Fruit fly (Drosophila melanogaster) whole organism, embryonic: ENCODE results near the gene pit.

Experiments used
- Asciz ChIP-seq: fragments of 200-800 bp; sonication (Bioruptor generic); optimal IDR thresholded peaks from 2 replicates; lab custom pipeline; 2017; ENCODE audit warnings: missing biosample characterization, mild to moderate bottlenecking, missing genetic modification characterization, missing genetic modification reagents
- CG10274 ChIP-seq: fragments of 200-800 bp; sonication (Bioruptor generic); optimal IDR thresholded peaks from 3 replicates; lab custom pipeline; 2017; ENCODE audit warnings: missing biosample characterization, mild to moderate bottlenecking, missing genetic modification characterization
- CG10321 ChIP-seq: fragments of 200-800 bp; sonication (Bioruptor generic); IDR thresholded peaks from 2 replicates; pipeline ENCODE4 v1.3.6; 2022; ENCODE audit warnings: missing biosample characterization, missing genetic modification characterization
- CG10654 ChIP-seq: fragments of 200-800 bp; sonication (Bioruptor generic); optimal IDR thresholded peaks from 2 replicates; lab custom pipeline; 2016; ENCODE audit warnings: missing biosample characterization, missing genetic modification characterization
- CG10979 ChIP-seq: fragments of 200-800 bp; sonication (Bioruptor generic); optimal IDR thresholded peaks from 2 replicates; lab custom pipeline; 2018; ENCODE audit warnings: missing biosample characterization, mild to moderate bottlenecking, missing genetic modification characterization, moderate library complexity
- CG11560 ChIP-seq: fragments of 200-800 bp; sonication (Bioruptor generic); IDR thresholded peaks from 3 replicates; pipeline ENCODE4 v1.3.6; 2022; ENCODE audit warnings: missing biosample characterization, missing genetic modification characterization
- CG11695 ChIP-seq: fragments of 200-800 bp; sonication (Bioruptor generic); IDR thresholded peaks from 3 replicates; pipeline ENCODE4 v1.3.6; 2022; ENCODE audit warnings: missing biosample characterization, missing genetic modification characterization
- CG15073 ChIP-seq: fragments of 200-800 bp; sonication (Bioruptor generic); optimal IDR thresholded peaks from 2 replicates; lab custom pipeline; 2016; ENCODE audit warnings: missing biosample characterization, missing genetic modification characterization
- CG1529 ChIP-seq: fragments of 200-800 bp; sonication (Bioruptor generic); optimal IDR thresholded peaks from 3 replicates; lab custom pipeline; 2018; ENCODE audit warnings: missing biosample characterization, missing genetic modification characterization
- CG1602 ChIP-seq: fragments of 200-800 bp; sonication (Bioruptor generic); optimal IDR thresholded peaks from 3 replicates; lab custom pipeline; 2016; ENCODE audit warnings: missing biosample characterization, missing genetic modification characterization
- CG1792 ChIP-seq: fragments of 200-800 bp; sonication (Bioruptor generic); optimal IDR thresholded peaks from 2 replicates; lab custom pipeline; 2016; ENCODE audit warnings: missing biosample characterization, missing genetic modification characterization
- CG2129 ChIP-seq: fragments of 200-800 bp; sonication (Bioruptor generic); IDR thresholded peaks from 2 replicates; pipeline ENCODE4 v1.3.6; 2022; ENCODE audit warnings: missing biosample characterization, missing genetic modification characterization; ENCODE audit not compliant: partially characterized antibody
- CG2712 ChIP-seq: fragments of 200-800 bp; optimal IDR thresholded peaks from 3 replicates; lab custom pipeline; 2019; ENCODE audit warnings: missing biosample characterization, mild to moderate bottlenecking, missing genetic modification characterization, moderate library complexity
- CG31224 ChIP-seq: fragments of 200-800 bp; sonication (Bioruptor generic); IDR thresholded peaks from 2 replicates; pipeline ENCODE4 v1.3.6; 2022; ENCODE audit warnings: missing biosample characterization, missing genetic modification characterization
- CG34422 ChIP-seq: fragments of 200-800 bp; sonication (Bioruptor generic); IDR thresholded peaks from 3 replicates; pipeline ENCODE4 v1.3.6; 2022; ENCODE audit warnings: missing biosample characterization, missing genetic modification characterization
- CG3995 ChIP-seq: fragments of 200-800 bp; sonication (Bioruptor generic); optimal IDR thresholded peaks from 3 replicates; lab custom pipeline; 2016; ENCODE audit warnings: missing biosample characterization, missing genetic modification characterization
- CG4820 ChIP-seq: fragments of 200-800 bp; sonication (Bioruptor generic); optimal IDR thresholded peaks from 3 replicates; lab custom pipeline; 2016; ENCODE audit warnings: missing biosample characterization, missing genetic modification characterization
- CG5953 ChIP-seq: fragments of 200-800 bp; sonication (Bioruptor generic); IDR thresholded peaks from 2 replicates; pipeline ENCODE4 v1.3.6; 2022; ENCODE audit warnings: missing biosample characterization, missing genetic modification characterization
- CG6254 ChIP-seq: fragments of 200-800 bp; sonication (Bioruptor generic); optimal IDR thresholded peaks from 3 replicates; lab custom pipeline; 2017; ENCODE audit warnings: mild to moderate bottlenecking, missing biosample characterization, missing genetic modification reagents, missing genetic modification characterization
- CG7372 ChIP-seq: fragments of 200-800 bp; sonication (Bioruptor generic); IDR thresholded peaks from 2 replicates; pipeline ENCODE4 v1.3.6; 2022; ENCODE audit warnings: missing biosample characterization, missing genetic modification characterization
- CG8281 ChIP-seq: fragments of 200-800 bp; sonication (Bioruptor generic); optimal IDR thresholded peaks from 2 replicates; lab custom pipeline; 2018; ENCODE audit warnings: missing biosample characterization, mild to moderate bottlenecking, missing genetic modification characterization, moderate library complexity
- CrebB ChIP-seq: fragments of 200-800 bp; sonication (Bioruptor generic); optimal IDR thresholded peaks from 3 replicates; lab custom pipeline; 2018; ENCODE audit warnings: missing biosample characterization, mild to moderate bottlenecking, missing genetic modification characterization
- D19B ChIP-seq: fragments of 200-800 bp; sonication (Bioruptor generic); optimal IDR thresholded peaks from 2 replicates; lab custom pipeline; 2017; ENCODE audit warnings: missing biosample characterization, mild to moderate bottlenecking, missing genetic modification characterization
- Gsc ChIP-seq: fragments of 200-800 bp; sonication (Bioruptor generic); IDR thresholded peaks from 2 replicates; pipeline ENCODE4 v1.3.6; 2022; ENCODE audit warnings: missing biosample characterization, missing genetic modification characterization
- H2.0 ChIP-seq: fragments of 200-800 bp; sonication (Bioruptor generic); IDR thresholded peaks from 2 replicates; pipeline ENCODE4 v1.3.6; 2022; ENCODE audit warnings: missing biosample characterization, missing genetic modification characterization
- Lpt ChIP-seq: fragments of >200 bp; optimal IDR thresholded peaks from 2 replicates; lab custom pipeline; 2018; ENCODE audit warnings: missing biosample characterization, missing genetic modification characterization
- Med ChIP-seq: fragments of 200-800 bp; sonication (Bioruptor generic); peaks from one replicate; lab custom pipeline; 2016; ENCODE audit warnings: missing biosample characterization, missing genetic modification characterization, mild to moderate bottlenecking, inconsistent platforms, moderate library complexity
- NK7.1 ChIP-seq: fragments of 200-800 bp; sonication (Bioruptor generic); optimal IDR thresholded peaks from 3 replicates; lab custom pipeline; 2016; ENCODE audit warnings: missing biosample characterization, missing genetic modification characterization
- Opbp ChIP-seq: fragments of 200-800 bp; sonication (Bioruptor generic); IDR thresholded peaks from 3 replicates; pipeline ENCODE4 v1.3.6; 2022; ENCODE audit warnings: missing biosample characterization, missing genetic modification characterization; ENCODE audit not compliant: partially characterized antibody
- Trl ChIP-seq, 3 experiments: fragments of >200 bp in 2 of 3; fragments of 200-800 bp in 1 of 3; sonication (Bioruptor generic) in 1 of 3; optimal IDR thresholded peaks; 2 replicates in 1 of 3; 3 replicates in 2 of 3; lab custom pipeline; 2016 to 2017; ENCODE audit warnings: missing biosample characterization in 1 of 3, missing genetic modification characterization in 1 of 3
- al ChIP-seq: fragments of 200-800 bp; sonication (Bioruptor generic); IDR thresholded peaks from 2 replicates; pipeline ENCODE4 v1.3.6; 2022; ENCODE audit warnings: missing biosample characterization, missing genetic modification characterization
- cato ChIP-seq: fragments of 200-800 bp; sonication (Bioruptor generic); optimal IDR thresholded peaks from 2 replicates; lab custom pipeline; 2016; ENCODE audit warnings: missing biosample characterization, missing genetic modification characterization, borderline replicate concordance
- cg ChIP-seq: fragments of 200-800 bp; sonication (Bioruptor generic); optimal IDR thresholded peaks from 3 replicates; lab custom pipeline; 2019; ENCODE audit warnings: missing biosample characterization, mild to moderate bottlenecking, missing genetic modification characterization, moderate library complexity
- ci ChIP-seq: fragments of 200-800 bp; sonication (Bioruptor generic); IDR thresholded peaks from 3 replicates; pipeline ENCODE4 v1.3.6; 2022; ENCODE audit warnings: missing biosample characterization, missing genetic modification characterization
- crc ChIP-seq: fragments of 200-800 bp; sonication (Bioruptor generic); optimal IDR thresholded peaks from 2 replicates; lab custom pipeline; 2016; ENCODE audit warnings: missing biosample characterization, missing genetic modification characterization
- croc ChIP-seq: fragments of 200-800 bp; sonication (Bioruptor generic); conservative IDR thresholded peaks from 3 replicates; pipeline ENCODE4 v1.3.6; 2022; ENCODE audit warnings: missing biosample characterization, missing genetic modification characterization
- exex ChIP-seq: fragments of 200-800 bp; sonication (Bioruptor generic); optimal IDR thresholded peaks from 4 replicates; lab custom pipeline; 2018; ENCODE audit warnings: missing biosample characterization, mild to moderate bottlenecking, missing genetic modification characterization, moderate library complexity
- gsb-n ChIP-seq: fragments of 200-800 bp; sonication (Bioruptor generic); optimal IDR thresholded peaks from 3 replicates; lab custom pipeline; 2018; ENCODE audit warnings: missing biosample characterization, mild to moderate bottlenecking, missing genetic modification characterization
- her ChIP-seq: fragments of 200-800 bp; sonication (Bioruptor generic); optimal IDR thresholded peaks from 2 replicates; lab custom pipeline; 2016; ENCODE audit warnings: missing biosample characterization, missing genetic modification characterization
- kah ChIP-seq: fragments of 200-800 bp; sonication (Bioruptor generic); optimal IDR thresholded peaks from 2 replicates; lab custom pipeline; 2018; ENCODE audit warnings: missing biosample characterization, mild to moderate bottlenecking, missing genetic modification characterization
- nau ChIP-seq: fragments of 200-800 bp; sonication (Bioruptor generic); optimal IDR thresholded peaks from 3 replicates; lab custom pipeline; 2017; ENCODE audit warnings: missing biosample characterization, mild to moderate bottlenecking, missing genetic modification characterization, missing genetic modification reagents
- nerfin-1 ChIP-seq: fragments of 200-800 bp; sonication (Bioruptor generic); optimal IDR thresholded peaks from 3 replicates; lab custom pipeline; 2019; ENCODE audit warnings: missing biosample characterization, mild to moderate bottlenecking, missing genetic modification characterization, moderate library complexity
- pnt ChIP-seq: fragments of 200-800 bp; sonication (Bioruptor generic); optimal IDR thresholded peaks from 3 replicates; lab custom pipeline; 2016; ENCODE audit warnings: missing biosample characterization, missing genetic modification characterization
- pros ChIP-seq: fragments of 200-800 bp; sonication (Bioruptor generic); optimal IDR thresholded peaks from 3 replicates; lab custom pipeline; 2019; ENCODE audit warnings: missing biosample characterization, mild to moderate bottlenecking, missing genetic modification characterization, moderate library complexity
- sens-2 ChIP-seq: fragments of 200-800 bp; sonication (Bioruptor generic); IDR thresholded peaks from 2 replicates; pipeline ENCODE4 v1.3.6; 2022; ENCODE audit warnings: missing biosample characterization, missing genetic modification characterization
- seq ChIP-seq: fragments of 200-800 bp; sonication (Bioruptor generic); IDR thresholded peaks from 2 replicates; pipeline ENCODE4 v1.3.6; 2022; ENCODE audit warnings: missing biosample characterization, missing genetic modification characterization
- sima ChIP-seq: fragments of 200-800 bp; sonication (Bioruptor generic); optimal IDR thresholded peaks from 2 replicates; lab custom pipeline; 2016; ENCODE audit warnings: missing biosample characterization, missing genetic modification characterization
- so ChIP-seq: fragments of 200-800 bp; sonication (Bioruptor generic); IDR thresholded peaks from 3 replicates; pipeline ENCODE4 v1.3.6; 2022; ENCODE audit warnings: missing biosample characterization, missing genetic modification characterization
- tio ChIP-seq: fragments of 200-800 bp; sonication (Bioruptor generic); optimal IDR thresholded peaks from 2 replicates; lab custom pipeline; 2017; ENCODE audit warnings: missing biosample characterization, missing genetic modification characterization, inconsistent platforms
- unc-4 ChIP-seq: fragments of 200-800 bp; sonication (Bioruptor generic); IDR thresholded peaks from 2 replicates; pipeline ENCODE4 v1.3.6; 2022; ENCODE audit warnings: missing biosample characterization, missing genetic modification characterization; ENCODE audit not compliant: partially characterized antibody
- zfh1 ChIP-seq: fragments of 200-800 bp; sonication (Bioruptor generic); IDR thresholded peaks from 3 replicates; pipeline ENCODE4 v1.3.6; 2022; ENCODE audit warnings: missing biosample characterization, missing genetic modification characterization

pit gene

DNA sequence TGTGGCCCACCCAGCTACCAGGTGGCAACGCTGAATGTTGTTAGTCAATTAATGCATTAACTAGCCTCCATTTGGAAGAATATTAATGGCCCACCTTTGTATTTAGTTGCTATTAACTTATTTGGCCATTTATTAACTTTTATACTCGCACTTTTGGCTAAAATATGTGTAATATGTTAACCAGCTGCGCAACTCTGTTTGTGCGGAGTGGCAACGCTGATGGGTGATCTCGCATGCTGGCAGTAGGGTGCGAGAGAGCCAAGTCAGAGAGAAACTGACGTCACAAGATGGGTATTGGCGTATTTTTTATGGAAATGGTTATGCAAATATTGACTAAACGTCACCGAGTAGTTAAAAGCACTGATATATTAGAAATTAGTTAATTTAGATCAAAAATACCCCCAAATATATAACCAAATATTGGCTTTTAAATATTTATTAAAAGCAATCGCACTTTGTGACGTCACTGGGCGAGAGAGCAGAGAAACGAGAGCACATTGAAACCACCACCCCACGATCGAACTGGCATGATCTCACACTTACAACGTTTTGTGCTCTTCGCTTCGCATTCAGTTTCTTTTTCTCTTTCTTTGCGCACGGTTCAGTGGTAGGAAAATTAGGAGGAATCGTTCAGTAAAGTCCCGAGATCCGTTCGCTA lies 7.7 kb downstream of the pit start, which contains the start of gene how (continued):
- TF ChIP-seq cg (GFP tag; lab: Kevin White, UChicago) (no peak), Med (GFP tag; lab: Kevin White, UChicago) (peak; percentile 84), CG10274 (GFP tag; lab: Kevin White, UChicago) (no peak), CG7372 (no peak), exex (tag; lab: Kevin White, UChicago) (peak; percentile 18), CG1602 (GFP tag; lab: Kevin White, UChicago) (no peak), NK7.1 (GFP tag; lab: Kevin White, UChicago) (peak; percentile 8), unc-4 (GFP tag; lab: Robert Waterston, UW) (no peak), her (GFP tag; lab: Kevin White, UChicago) (no peak), al (no peak), so (GFP tag; lab: Robert Waterston, UW) (peak; percentile 48; the same call in 1 of the 3 replicates), sima (no peak), CG2129 (GFP tag; lab: Robert Waterston, UW) (no peak), zfh1 (GFP tag; lab: Robert Waterston, UW) (peak; percentile 41; the same call in 1 of the 3 replicates), H2.0 (GFP tag; lab: Robert Waterston, UW) (no peak), CG10979 (tag; lab: Kevin White, UChicago) (peak; percentile 14), CG3995 (GFP tag; lab: Kevin White, UChicago) (no peak), CG4820 (GFP tag; lab: Kevin White, UChicago) (no peak), Trl (optimal IDR thresholded peaks at IDR 0.05; lab: Kevin White, UChicago) (peak; percentile 95 to 98), Trl (GFP tag; optimal IDR thresholded peaks at IDR 0.05; lab: Kevin White, UChicago) (peak; percentile 55), CG1529 (GFP tag; lab: Kevin White, UChicago) (no peak), CG11695 (GFP tag; lab: Robert Waterston, UW) (no peak), croc (no peak), seq (GFP tag; lab: Robert Waterston, UW) (no peak), Gsc (GFP tag; lab: Robert Waterston, UW) (no peak), CrebB (tag; lab: Kevin White, UChicago) (no peak), crc (GFP tag; lab: Kevin White, UChicago) (no peak), CG6254 (GFP tag; lab: Kevin White, UChicago) (peak; percentile 16), Lpt (GFP tag; lab: Kevin White, UChicago) (no peak), cato (GFP tag; lab: Kevin White, UChicago) (no peak), nau (GFP tag; lab: Kevin White, UChicago) (peak; percentile 24), nerfin-1 (tag; lab: Kevin White, UChicago) (no peak), Asciz (peak; percentile 9), Opbp (GFP tag; lab: Robert Waterston, UW) (0 out of 3 replicates have a peak, but pooled peaks have one; percentile 32), CG10654 (GFP tag; lab: Kevin White, UChicago) (no peak), ci (GFP tag; lab: Robert Waterston, UW) (no peak), gsb-n (tag; lab: Kevin White, UChicago) (no peak), tio (GFP tag; lab: Kevin White, UChicago) (no peak), D19B (GFP tag; lab: Kevin White, UChicago) (no peak), CG11560 (tag; lab: Robert Waterston, UW) (no peak), CG31224 (GFP tag; lab: Robert Waterston, UW) (no peak), CG5953 (no peak), CG34422 (GFP tag; lab: Robert Waterston, UW) (no peak), sens-2 (GFP tag; lab: Robert Waterston, UW) (no peak), CG1792 (GFP tag; lab: Kevin White, UChicago) (no peak), CG15073 (GFP tag; lab: Kevin White, UChicago) (no peak), CG8281 (tag; lab: Kevin White, UChicago) (no peak), CG10321 (no peak), pnt (GFP tag; lab: Kevin White, UChicago) (no peak), kah (GFP tag; lab: Kevin White, UChicago) (no peak), CG2712 (tag; lab: Kevin White, UChicago) (no peak), pros (GFP tag; lab: Kevin White, UChicago) (peak; percentile 46)
